Worm (Caenorhabditis elegans) whole organism, mixed stage, embryonic: ENCODE results near the gene cwp-5.

Source experiments
- M03D4.4 ChIP-seq: sonication (generic microtip); optimal IDR thresholded peaks from 2 replicates; lab custom pipeline; 2017; ENCODE audit warnings: mild to moderate bottlenecking, missing genetic modification characterization, missing compliant biosample characterization
- bed-3 ChIP-seq: fragments of 200-800 bp; sonication (Bioruptor generic); optimal IDR thresholded peaks from 3 replicates; lab custom pipeline; 2018; ENCODE audit warnings: mild to moderate bottlenecking, missing genetic modification characterization, moderate library complexity, missing compliant biosample characterization
- blmp-1 ChIP-seq: fragments of 150-350 bp; optimal IDR thresholded peaks from 2 replicates; lab custom pipeline; 2014; ENCODE audit warnings: missing biosample characterization, missing genetic modification characterization
- ceh-39 ChIP-seq: fragments of 150-350 bp; optimal IDR thresholded peaks from 2 replicates; lab custom pipeline; 2014; ENCODE audit warnings: missing biosample characterization, missing genetic modification characterization
- ceh-43 ChIP-seq: fragments of 200-800 bp; sonication (Bioruptor generic); optimal IDR thresholded peaks from 2 replicates; lab custom pipeline; 2018; ENCODE audit warnings: mild to moderate bottlenecking, missing genetic modification characterization, moderate library complexity, missing compliant biosample characterization
- ceh-83 ChIP-seq: fragments of 200-800 bp; sonication (Bioruptor generic); optimal IDR thresholded peaks from 2 replicates; lab custom pipeline; 2018; ENCODE audit warnings: mild to moderate bottlenecking, missing genetic modification characterization, missing compliant biosample characterization
- ces-1 ChIP-seq: fragments of 150-350 bp; optimal IDR thresholded peaks from 2 replicates; lab custom pipeline; 2014; ENCODE audit warnings: missing biosample characterization, missing genetic modification reagents, missing genetic modification characterization
- cnd-1 ChIP-seq: fragments of 200-800 bp; sonication (Bioruptor generic); optimal IDR thresholded peaks from 2 replicates; lab custom pipeline; 2018; ENCODE audit warnings: mild to moderate bottlenecking, missing genetic modification characterization, missing compliant biosample characterization
- drap-1 ChIP-seq: fragments of 200-800 bp; sonication (Bioruptor generic); optimal IDR thresholded peaks from 3 replicates; lab custom pipeline; 2018; ENCODE audit warnings: mild to moderate bottlenecking, missing genetic modification characterization, missing compliant biosample characterization
- elt-1 ChIP-seq: sonication (generic microtip); optimal IDR thresholded peaks from 2 replicates; lab custom pipeline; 2017; ENCODE audit warnings: missing genetic modification characterization, mild to moderate bottlenecking, missing compliant biosample characterization, antibody characterized with exemption, moderate library complexity, borderline replicate concordance; ENCODE audit not compliant: insufficient read depth
- elt-3 ChIP-seq: fragments of 150-350 bp; optimal IDR thresholded peaks from 2 replicates; lab custom pipeline; 2014; ENCODE audit warnings: missing biosample characterization, missing genetic modification characterization
- flh-1 ChIP-seq: fragments of 200-800 bp; sonication (Bioruptor generic); optimal IDR thresholded peaks from 2 replicates; lab custom pipeline; 2018; ENCODE audit warnings: mild to moderate bottlenecking, missing genetic modification characterization, moderate library complexity, missing compliant biosample characterization
- hlh-1 ChIP-seq: fragments of 150-350 bp; optimal IDR thresholded peaks from 2 replicates; lab custom pipeline; 2014; ENCODE audit warnings: missing biosample characterization, missing genetic modification reagents, missing genetic modification characterization
- lin-13 ChIP-seq: fragments of 150-350 bp; optimal IDR thresholded peaks from 2 replicates; lab custom pipeline; 2014; ENCODE audit warnings: missing biosample characterization, missing genetic modification characterization
- lin-32 ChIP-seq: fragments of 200-800 bp; sonication (Bioruptor generic); optimal IDR thresholded peaks from 2 replicates; lab custom pipeline; 2018; ENCODE audit warnings: mild to moderate bottlenecking, missing genetic modification characterization, missing compliant biosample characterization
- lsy-2 ChIP-seq: fragments of 150-350 bp; optimal IDR thresholded peaks from 2 replicates; lab custom pipeline; 2014; ENCODE audit warnings: missing biosample characterization, missing genetic modification characterization
- mab-5 ChIP-seq: fragments of 150-350 bp; optimal IDR thresholded peaks from 2 replicates; lab custom pipeline; 2014; ENCODE audit warnings: missing biosample characterization, missing genetic modification characterization
- mep-1 ChIP-seq: fragments of 150-350 bp; optimal IDR thresholded peaks from 2 replicates; lab custom pipeline; 2017; ENCODE audit warnings: missing biosample characterization, missing genetic modification reagents, missing genetic modification characterization, inconsistent platforms
- mls-2 ChIP-seq: sonication (generic microtip); optimal IDR thresholded peaks from 2 replicates; lab custom pipeline; 2016; ENCODE audit warnings: mild to moderate bottlenecking, missing genetic modification characterization, moderate library complexity, missing compliant biosample characterization
- nhr-2 ChIP-seq: fragments of 150-350 bp; optimal IDR thresholded peaks from 2 replicates; lab custom pipeline; 2014; ENCODE audit warnings: missing biosample characterization, missing genetic modification characterization
- nhr-237 ChIP-seq: fragments of 150-350 bp; optimal IDR thresholded peaks from 2 replicates; lab custom pipeline; 2014; ENCODE audit warnings: missing biosample characterization, missing genetic modification characterization
- nhr-28 ChIP-seq: fragments of 150-350 bp; optimal IDR thresholded peaks from 2 replicates; lab custom pipeline; 2014; ENCODE audit warnings: missing biosample characterization, missing genetic modification characterization
- pha-4 ChIP-seq: fragments of 150-350 bp; optimal IDR thresholded peaks from 2 replicates; lab custom pipeline; 2018; ENCODE audit warnings: missing biosample characterization, missing genetic modification reagents, missing genetic modification characterization
- sem-2 ChIP-seq: fragments of 200-800 bp; sonication (Bioruptor generic); optimal IDR thresholded peaks from 2 replicates; lab custom pipeline; 2018; ENCODE audit warnings: mild to moderate bottlenecking, missing genetic modification characterization, missing compliant biosample characterization
- snpc-4 ChIP-seq: fragments of 150-350 bp; optimal IDR thresholded peaks from 2 replicates; lab custom pipeline; 2014; ENCODE audit warnings: missing biosample characterization, missing genetic modification characterization
- sptf-1 ChIP-seq: sonication (generic microtip); optimal IDR thresholded peaks from 2 replicates; lab custom pipeline; 2017; ENCODE audit warnings: mild to moderate bottlenecking, missing genetic modification characterization, moderate library complexity, missing compliant biosample characterization
- tbx-8 ChIP-seq: fragments of 200-800 bp; sonication (Bioruptor generic); optimal IDR thresholded peaks from 2 replicates; lab custom pipeline; 2018; ENCODE audit warnings: mild to moderate bottlenecking, missing genetic modification characterization, moderate library complexity, missing compliant biosample characterization
- unc-120 ChIP-seq: sonication (generic microtip); optimal IDR thresholded peaks from 2 replicates; lab custom pipeline; 2017; ENCODE audit warnings: missing genetic modification characterization, missing compliant biosample characterization; ENCODE audit not compliant: poor library complexity, severe bottlenecking
- unc-39 ChIP-seq: fragments of 150-350 bp; optimal IDR thresholded peaks from 2 replicates; lab custom pipeline; 2014; ENCODE audit warnings: missing biosample characterization, missing genetic modification characterization
- unc-62 ChIP-seq: fragments of 150-350 bp; optimal IDR thresholded peaks from 2 replicates; lab custom pipeline; 2014; ENCODE audit warnings: missing biosample characterization, missing genetic modification reagents, missing genetic modification characterization
- ztf-11 ChIP-seq: fragments of 150-350 bp; optimal IDR thresholded peaks from 2 replicates; lab custom pipeline; 2014; ENCODE audit warnings: missing biosample characterization, missing genetic modification characterization

cwp-5 gene

ce11 chrX:13217940-13218339 is 28.2 kb upstream of the cwp-5 start:
- TF ChIP-seq ces-1 (GFP tag; lab: Kevin White, UChicago) (no peak), sem-2 (GFP tag; lab: Kevin White, UChicago) (no peak), drap-1 (GFP tag; lab: Kevin White, UChicago) (no peak), elt-1 (tag; lab: Kevin White, UChicago) (no peak), blmp-1 (tag; lab: Kevin White, UChicago) (no peak), sptf-1 (tag; lab: Kevin White, UChicago) (no peak), nhr-28 (tag; lab: Kevin White, UChicago) (no peak), snpc-4 (tag; lab: Kevin White, UChicago) (no peak), ztf-11 (tag; lab: Kevin White, UChicago) (no peak), tbx-8 (GFP tag; lab: Kevin White, UChicago) (no peak), unc-120 (tag; lab: Kevin White, UChicago) (no peak), flh-1 (GFP tag; lab: Kevin White, UChicago) (no peak), lin-13 (tag; lab: Kevin White, UChicago) (no peak), ceh-39 (tag; lab: Kevin White, UChicago) (no peak), mls-2 (tag; lab: Kevin White, UChicago) (no peak), lsy-2 (tag; lab: Kevin White, UChicago) (no peak), hlh-1 (tag; lab: Kevin White, UChicago) (no peak)

- TF ChIP-seq nhr-2 (no peak), M03D4.4 (no peak), nhr-237 (tag; lab: Kevin White, UChicago) (no peak), ceh-83 (GFP tag; lab: Kevin White, UChicago) (no peak), mab-5 (tag; lab: Kevin White, UChicago) (no peak), snpc-4 (tag; lab: Kevin White, UChicago) (no peak), lsy-2 (tag; lab: Kevin White, UChicago) (no peak), cnd-1 (tag; lab: Kevin White, UChicago) (no peak), drap-1 (GFP tag; lab: Kevin White, UChicago) (no peak), ztf-11 (tag; lab: Kevin White, UChicago) (no peak), unc-39 (tag; lab: Kevin White, UChicago) (no peak), pha-4 (tag; lab: Kevin White, UChicago) (no peak)
Measured at ce11 chrX:13216802-13217201, 27.0 kb upstream of the cwp-5 start, which contains the start of gene R12H7.4. R12H7.4 (plus strand) TSS chrX:13217102.

- TF ChIP-seq elt-3 (no peak), tbx-8 (GFP tag; lab: Kevin White, UChicago) (no peak), nhr-28 (tag; lab: Kevin White, UChicago) (no peak), ceh-43 (GFP tag; lab: Kevin White, UChicago) (no peak), bed-3 (GFP tag; lab: Kevin White, UChicago) (no peak), unc-120 (tag; lab: Kevin White, UChicago) (no peak), lin-13 (tag; lab: Kevin White, UChicago) (no peak), ces-1 (GFP tag; lab: Kevin White, UChicago) (no peak), elt-1 (tag; lab: Kevin White, UChicago) (no peak), snpc-4 (tag; lab: Kevin White, UChicago) (no peak), pha-4 (tag; lab: Kevin White, UChicago) (no peak), unc-62 (GFP tag; lab: Kevin White, UChicago) (no peak), mep-1 (tag; lab: Kevin White, UChicago) (no peak), ztf-11 (tag; lab: Kevin White, UChicago) (no peak), unc-39 (tag; lab: Kevin White, UChicago) (no peak), lin-32 (no peak), M03D4.4 (no peak), ceh-83 (GFP tag; lab: Kevin White, UChicago) (no peak), mls-2 (tag; lab: Kevin White, UChicago) (no peak)
Measured at ce11 chrX:13212528-13212927, 22.8 kb upstream of the cwp-5 start.

ce11 chrX:13210478-13210877 is 20.7 kb upstream of the cwp-5 start:
- no peak for TF ChIP-seq nhr-237 (tag; lab: Kevin White, UChicago)
- peak; percentile 40 for TF ChIP-seq ces-1 (GFP tag; lab: Kevin White, UChicago)
- peak; percentile 16 for TF ChIP-seq unc-120 (tag; lab: Kevin White, UChicago)
